Worm (Caenorhabditis elegans) whole organism, late embryonic: ENCODE results near the gene clpp-1.

Experiments used
- C08G9.2 ChIP-seq: sonication (generic microtip); optimal IDR thresholded peaks from 2 replicates; lab custom pipeline; 2016; ENCODE audit warnings: mild to moderate bottlenecking, missing genetic modification characterization, moderate library complexity, missing compliant biosample characterization
- K02D7.2 ChIP-seq: sonication (generic microtip); optimal IDR thresholded peaks from 2 replicates; lab custom pipeline; 2017; ENCODE audit warnings: mild to moderate bottlenecking, missing genetic modification characterization, missing compliant biosample characterization
- K09A11.1 ChIP-seq: sonication (generic microtip); optimal IDR thresholded peaks from 2 replicates; lab custom pipeline; 2017; ENCODE audit warnings: antibody characterized with exemption, mild to moderate bottlenecking, missing genetic modification characterization, missing compliant biosample characterization; ENCODE audit not compliant: insufficient read depth
- Y22D7AL.16 ChIP-seq: sonication (generic microtip); optimal IDR thresholded peaks from 2 replicates; lab custom pipeline; 2016; ENCODE audit warnings: missing genetic modification characterization, missing compliant biosample characterization
- ceh-18 ChIP-seq: sonication (generic microtip); optimal IDR thresholded peaks from 2 replicates; lab custom pipeline; 2016; ENCODE audit warnings: missing genetic modification characterization, missing compliant biosample characterization
- ceh-2 ChIP-seq: sonication (generic microtip); optimal IDR thresholded peaks from 2 replicates; lab custom pipeline; 2016; ENCODE audit warnings: missing genotype, missing genetic modification characterization, missing compliant biosample characterization
- ceh-22 ChIP-seq: sonication (generic microtip); optimal IDR thresholded peaks from 2 replicates; lab custom pipeline; 2017; ENCODE audit warnings: missing biosample characterization, missing genetic modification characterization
- ceh-24 ChIP-seq: sonication (generic microtip); optimal IDR thresholded peaks from 2 replicates; lab custom pipeline; 2016; ENCODE audit warnings: mild to moderate bottlenecking, missing genetic modification characterization, missing compliant biosample characterization
- ceh-30 ChIP-seq: fragments of 150-350 bp; optimal IDR thresholded peaks from 2 replicates; lab custom pipeline; 2014; ENCODE audit warnings: missing biosample characterization, missing genetic modification characterization
- ceh-45 ChIP-seq: fragments of 200-800 bp; sonication (Bioruptor generic); IDR thresholded peaks from 2 replicates; pipeline ENCODE4 v1.3.6; 2022; ENCODE audit warnings: missing genetic modification reagents, missing genetic modification characterization, missing compliant biosample characterization
- ceh-6 ChIP-seq: fragments of 200-800 bp; sonication (Bioruptor generic); optimal IDR thresholded peaks from 2 replicates; lab custom pipeline; 2018; ENCODE audit warnings: mild to moderate bottlenecking, missing genetic modification characterization, missing compliant biosample characterization
- che-1 ChIP-seq: sonication (generic microtip); optimal IDR thresholded peaks from 2 replicates; lab custom pipeline; 2016; ENCODE audit warnings: mild to moderate bottlenecking, missing genetic modification characterization, missing compliant biosample characterization
- dmd-4 ChIP-seq: sonication (generic microtip); optimal IDR thresholded peaks from 2 replicates; lab custom pipeline; 2016; ENCODE audit warnings: borderline replicate concordance, missing genetic modification characterization, missing compliant biosample characterization
- dve-1 ChIP-seq: sonication (generic microtip); optimal IDR thresholded peaks from 2 replicates; lab custom pipeline; 2017; ENCODE audit warnings: antibody characterized with exemption, mild to moderate bottlenecking, missing genetic modification characterization, missing compliant biosample characterization
- elt-2 ChIP-seq: sonication (generic microtip); optimal IDR thresholded peaks from 2 replicates; lab custom pipeline; 2016; ENCODE audit warnings: missing genetic modification reagents, missing genetic modification characterization, missing compliant biosample characterization
- elt-4 ChIP-seq: sonication (generic microtip); optimal IDR thresholded peaks from 2 replicates; lab custom pipeline; 2016; ENCODE audit warnings: missing genetic modification characterization, missing compliant biosample characterization
- ets-4 ChIP-seq: sonication (generic microtip); optimal IDR thresholded peaks from 2 replicates; lab custom pipeline; 2016; ENCODE audit warnings: missing genetic modification characterization, missing compliant biosample characterization
- eyg-1 ChIP-seq: sonication (generic microtip); optimal IDR thresholded peaks from 2 replicates; lab custom pipeline; 2016; ENCODE audit warnings: missing genotype, missing genetic modification characterization, missing compliant biosample characterization
- fax-1 ChIP-seq: sonication (generic microtip); optimal IDR thresholded peaks from 2 replicates; lab custom pipeline; 2016; ENCODE audit warnings: missing genotype, missing genetic modification characterization, missing compliant biosample characterization
- fkh-10 ChIP-seq: fragments of 150-350 bp; optimal IDR thresholded peaks from 2 replicates; lab custom pipeline; 2014; ENCODE audit warnings: missing biosample characterization, missing genetic modification reagents, missing genetic modification characterization
- fkh-6 ChIP-seq: sonication (generic microtip); optimal IDR thresholded peaks from 2 replicates; lab custom pipeline; 2016; ENCODE audit warnings: missing genetic modification characterization, missing compliant biosample characterization
- gmeb-2 ChIP-seq: sonication (generic microtip); optimal IDR thresholded peaks from 2 replicates; lab custom pipeline; 2016; ENCODE audit warnings: missing genetic modification characterization, inconsistent platforms, missing compliant biosample characterization
- hlh-13 ChIP-seq: fragments of 200-800 bp; sonication (Bioruptor generic); optimal IDR thresholded peaks from 2 replicates; lab custom pipeline; 2018; ENCODE audit warnings: mild to moderate bottlenecking, missing genetic modification characterization, missing compliant biosample characterization
- hlh-30 ChIP-seq: sonication (generic microtip); optimal IDR thresholded peaks from 2 replicates; lab custom pipeline; 2017; ENCODE audit warnings: antibody characterized with exemption, missing genetic modification characterization, missing compliant biosample characterization; ENCODE audit not compliant: insufficient read depth
- hlh-8 ChIP-seq: sonication (generic microtip); optimal IDR thresholded peaks from 2 replicates; lab custom pipeline; 2016; ENCODE audit warnings: missing genotype, missing genetic modification characterization, missing compliant biosample characterization
- lim-6 ChIP-seq: sonication (generic microtip); optimal IDR thresholded peaks from 2 replicates; lab custom pipeline; 2016; ENCODE audit warnings: missing genetic modification characterization, missing compliant biosample characterization
- madf-2 ChIP-seq: sonication (generic microtip); optimal IDR thresholded peaks from 2 replicates; lab custom pipeline; 2017; ENCODE audit warnings: missing genetic modification characterization, missing compliant biosample characterization
- nhr-11 ChIP-seq: fragments of 150-350 bp; optimal IDR thresholded peaks from 2 replicates; lab custom pipeline; 2014; ENCODE audit warnings: missing biosample characterization, missing genetic modification characterization
- nhr-232 ChIP-seq: sonication (generic microtip); optimal IDR thresholded peaks from 2 replicates; lab custom pipeline; 2016; ENCODE audit warnings: missing genetic modification characterization, missing compliant biosample characterization
- npax-4 ChIP-seq: sonication (generic microtip); optimal IDR thresholded peaks from 2 replicates; lab custom pipeline; 2016; ENCODE audit warnings: missing genetic modification characterization, missing compliant biosample characterization
- odd-2 ChIP-seq: sonication (generic microtip); optimal IDR thresholded peaks from 2 replicates; lab custom pipeline; 2017; ENCODE audit warnings: antibody characterized with exemption, mild to moderate bottlenecking, missing genetic modification characterization, missing compliant biosample characterization
- pat-9 ChIP-seq: fragments of 200-800 bp; sonication (Bioruptor generic); optimal IDR thresholded peaks from 2 replicates; lab custom pipeline; 2018; ENCODE audit warnings: mild to moderate bottlenecking, missing genetic modification characterization, moderate library complexity, missing compliant biosample characterization
- pha-4 ChIP-seq: fragments of 150-350 bp; optimal IDR thresholded peaks from 2 replicates; lab custom pipeline; 2018; ENCODE audit warnings: missing biosample characterization, missing genetic modification reagents, missing genetic modification characterization
- pqm-1 ChIP-seq: sonication (generic microtip); optimal IDR thresholded peaks from 2 replicates; lab custom pipeline; 2016; ENCODE audit warnings: missing genetic modification characterization, missing compliant biosample characterization
- pros-1 ChIP-seq: fragments of 150-350 bp; optimal IDR thresholded peaks from 2 replicates; lab custom pipeline; 2014; ENCODE audit warnings: missing biosample characterization, missing genetic modification reagents, missing genetic modification characterization
- sdc-2 ChIP-seq: sonication (generic microtip); optimal IDR thresholded peaks from 2 replicates; lab custom pipeline; 2016; ENCODE audit warnings: missing genotype, missing genetic modification characterization, missing compliant biosample characterization
- sox-2 ChIP-seq: fragments of 200-800 bp; sonication (Bioruptor generic); IDR thresholded peaks from 2 replicates; pipeline ENCODE4 v1.3.6; 2022; ENCODE audit warnings: missing genetic modification reagents, missing genetic modification characterization, missing compliant biosample characterization
- sox-4 ChIP-seq: sonication (generic microtip); optimal IDR thresholded peaks from 2 replicates; lab custom pipeline; 2017; ENCODE audit warnings: mild to moderate bottlenecking, missing genetic modification characterization, inconsistent platforms, missing compliant biosample characterization
- syd-9 ChIP-seq: sonication (generic microtip); optimal IDR thresholded peaks from 2 replicates; lab custom pipeline; 2016; ENCODE audit warnings: mild to moderate bottlenecking, missing genetic modification characterization, moderate library complexity, missing compliant biosample characterization
- tbx-2 ChIP-seq: sonication (generic microtip); optimal IDR thresholded peaks from 2 replicates; lab custom pipeline; 2016; ENCODE audit warnings: missing genetic modification characterization, missing compliant biosample characterization
- tbx-7 ChIP-seq: sonication (generic microtip); optimal IDR thresholded peaks from 2 replicates; lab custom pipeline; 2016; ENCODE audit warnings: missing genotype, missing genetic modification characterization, missing compliant biosample characterization
- ttx-3 ChIP-seq: sonication (generic microtip); optimal IDR thresholded peaks from 2 replicates; lab custom pipeline; 2016; ENCODE audit warnings: missing genetic modification reagents, missing genetic modification characterization, missing compliant biosample characterization
- unc-42 ChIP-seq: sonication (generic microtip); optimal IDR thresholded peaks from 2 replicates; lab custom pipeline; 2016; ENCODE audit warnings: missing genotype, missing genetic modification characterization, missing compliant biosample characterization
- unc-55 ChIP-seq: sonication (generic microtip); optimal IDR thresholded peaks from 2 replicates; lab custom pipeline; 2017; ENCODE audit warnings: missing biosample characterization, missing genetic modification reagents, missing genetic modification characterization
- unc-86 ChIP-seq: sonication (generic microtip); optimal IDR thresholded peaks from 2 replicates; lab custom pipeline; 2016; ENCODE audit warnings: missing genetic modification characterization, missing compliant biosample characterization

clpp-1 gene

ce11 chrII:10336151-10336550, 33.5 kb upstream of the clpp-1 start:
- TF ChIP-seq hlh-13 = peak; percentile 56
- peak; percentile 6 for TF ChIP-seq che-1 (tag; lab: Kevin White, UChicago)

ce11 chrII:10329754-10330153, 27.1 kb upstream of the clpp-1 start:
- TF ChIP-seq lim-6 (tag; lab: Kevin White, UChicago) = no peak
- TF ChIP-seq elt-4 (tag; lab: Kevin White, UChicago) = no peak
- no peak for TF ChIP-seq unc-55 (GFP tag; lab: Kevin White, UChicago)
- no peak for TF ChIP-seq ceh-24 (tag; lab: Kevin White, UChicago)
- no peak for TF ChIP-seq tbx-2 (tag; lab: Kevin White, UChicago)

ce11 chrII:10325615-10326232, 23.1 kb upstream of the clpp-1 start, which contains the start of gene appg-1:
TSS of gene appg-1 (plus strand) at chrII:10326041.
- no peak for TF ChIP-seq ceh-24 (tag; lab: Kevin White, UChicago)
- no peak for TF ChIP-seq ets-4 (tag; lab: Kevin White, UChicago)
- TF ChIP-seq K02D7.2 (tag; lab: Kevin White, UChicago) = no peak
- TF ChIP-seq gmeb-2 (tag; lab: Kevin White, UChicago) = no peak
- TF ChIP-seq pha-4 (tag; lab: Kevin White, UChicago) = no peak
- no peak for TF ChIP-seq ttx-3 (tag; lab: Kevin White, UChicago)
- TF ChIP-seq unc-86 (tag; lab: Kevin White, UChicago) = no peak
- TF ChIP-seq hlh-8 = no peak
- no peak for TF ChIP-seq ceh-18 (tag; lab: Kevin White, UChicago)
- TF ChIP-seq Y22D7AL.16 = no peak
- TF ChIP-seq unc-42 = no peak
- no peak for TF ChIP-seq fkh-10 (GFP tag; lab: Kevin White, UChicago)
- no peak for TF ChIP-seq ceh-6 (GFP tag; lab: Kevin White, UChicago)

ce11 chrII:10321410-10321809, 18.8 kb upstream of the clpp-1 start, which contains the start of gene idpp-4:
TSS of gene idpp-4 (plus strand) at chrII:10321460.
- TF ChIP-seq sox-4 (tag; lab: Kevin White, UChicago) = no peak
- no peak for TF ChIP-seq pat-9 (tag; lab: Kevin White, UChicago)
- no peak for TF ChIP-seq C08G9.2 (tag; lab: Kevin White, UChicago)
- no peak for TF ChIP-seq K02D7.2 (tag; lab: Kevin White, UChicago)
- no peak for TF ChIP-seq odd-2
- TF ChIP-seq dve-1 (tag; lab: Kevin White, UChicago) = no peak
- TF ChIP-seq sdc-2 = no peak
- no peak for TF ChIP-seq nhr-232
- no peak for TF ChIP-seq fax-1 (tag; lab: Kevin White, UChicago)
- TF ChIP-seq elt-2 (tag; lab: Kevin White, UChicago) = no peak
- TF ChIP-seq dmd-4 = no peak
- no peak for TF ChIP-seq ceh-30 (tag; lab: Kevin White, UChicago)
- TF ChIP-seq tbx-7 = no peak
- no peak for TF ChIP-seq ttx-3 (tag; lab: Kevin White, UChicago)
- no peak for TF ChIP-seq ceh-18 (tag; lab: Kevin White, UChicago)
- no peak for TF ChIP-seq che-1 (tag; lab: Kevin White, UChicago)
- no peak for TF ChIP-seq eyg-1 (tag; lab: Kevin White, UChicago)
- no peak for TF ChIP-seq pqm-1 (tag; lab: Kevin White, UChicago)
- TF ChIP-seq hlh-30 (tag; lab: Kevin White, UChicago) = no peak

ce11 chrII:10317007-10317406, 14.4 kb upstream of the clpp-1 start, which contains the start of gene M02G9.4:
TSS of gene M02G9.4 (plus strand) at chrII:10317307.
- no peak for TF ChIP-seq ceh-22 (tag; lab: Kevin White, UChicago)
- TF ChIP-seq sox-2 (GFP tag; lab: Robert Waterston, UW) = no peak
- TF ChIP-seq ttx-3 (tag; lab: Kevin White, UChicago) = no peak
- TF ChIP-seq hlh-30 (tag; lab: Kevin White, UChicago) = no peak
- no peak for TF ChIP-seq tbx-2 (tag; lab: Kevin White, UChicago)
- no peak for TF ChIP-seq fkh-6 (tag; lab: Kevin White, UChicago)
- no peak for TF ChIP-seq ceh-24 (tag; lab: Kevin White, UChicago)
- no peak for TF ChIP-seq madf-2 (tag; lab: Kevin White, UChicago)
- TF ChIP-seq nhr-11 (tag; lab: Kevin White, UChicago) = no peak
- no peak for TF ChIP-seq K09A11.1 (tag; lab: Kevin White, UChicago)
- no peak for TF ChIP-seq elt-4 (tag; lab: Kevin White, UChicago)
- TF ChIP-seq syd-9 (tag; lab: Kevin White, UChicago) = no peak
- no peak for TF ChIP-seq pros-1 (tag; lab: Kevin White, UChicago)
- TF ChIP-seq npax-4 = no peak
- no peak for TF ChIP-seq ceh-45
- no peak for TF ChIP-seq ceh-2 (tag; lab: Kevin White, UChicago)
- no peak for TF ChIP-seq unc-86 (tag; lab: Kevin White, UChicago)
